Worm (Caenorhabditis elegans): ENCODE results near the gene F16B4.5.

ce11 chrV:1570679-1571078 lies 17.5 kb upstream of the F16B4.5 start:
- TF ChIP-seq cey-2 (tag; optimal IDR thresholded peaks at IDR 0.05; ENCODE audit: borderline replicate concordance, insufficient read depth) (no peak), zag-1 (tag; optimal IDR thresholded peaks at IDR 0.05) (no peak), nhr-76 (tag; optimal IDR thresholded peaks at IDR 0.05) (no peak), nhr-25 (tag; optimal IDR thresholded peaks at IDR 0.05; ENCODE audit: borderline replicate concordance, insufficient read depth) (no peak), nhr-28 (tag; optimal IDR thresholded peaks at IDR 0.05) (no peak), mep-1 (tag; optimal IDR thresholded peaks at IDR 0.05) (no peak), nhr-111 (GFP tag; optimal IDR thresholded peaks at IDR 0.05) (no peak), F10B5.3 (tag; optimal IDR thresholded peaks at IDR 0.05) (no peak)
